Worm (Caenorhabditis elegans): ENCODE measurements around the gene C01G5.4.

Gene C01G5.4

DNA sequence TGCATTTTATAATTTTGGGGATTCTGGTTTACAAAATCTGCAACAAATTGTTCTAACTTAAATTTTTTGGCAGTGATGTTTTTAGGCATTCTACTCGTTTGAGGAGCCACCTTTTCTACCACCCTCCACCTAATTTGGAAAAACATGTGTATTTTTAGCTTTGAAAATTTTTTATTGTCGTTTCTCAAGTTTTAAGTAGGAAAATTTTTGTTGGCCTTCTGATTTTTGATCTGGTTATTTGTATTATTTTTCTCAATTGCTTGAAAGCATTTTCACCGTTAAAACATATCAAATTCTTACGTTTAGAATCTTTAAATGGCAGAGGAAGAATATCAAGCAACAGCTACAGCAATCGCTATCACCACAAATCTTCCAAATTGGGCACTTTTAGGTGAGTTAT lies 13.7 kb upstream of the C01G5.4 start, which contains the start of gene C01G5.7:
Gene C01G5.7, plus strand, starts transcription at position 301 of the 400 bp plus-strand sequence.
- TF ChIP-seq flt-1 (GFP tag; IDR thresholded peaks at IDR 0.05) (no peak), ztf-29 (GFP tag; IDR thresholded peaks at IDR 0.05) (no peak), ztf-23 (GFP tag; IDR thresholded peaks at IDR 0.05) (no peak), tab-1 (GFP tag; IDR thresholded peaks at IDR 0.05) (no peak), ref-1 (GFP tag; conservative IDR thresholded peaks at IDR 0.05) (no peak), med-1 (GFP tag; optimal IDR thresholded peaks at IDR 0.05; ENCODE audit: insufficient read depth) (no peak), T22C8.4 (GFP tag; IDR thresholded peaks at IDR 0.05) (no peak), cog-1 (tag; optimal IDR thresholded peaks at IDR 0.05) (no peak), klf-2 (GFP tag; conservative IDR thresholded peaks at IDR 0.05) (no peak)

DNA sequence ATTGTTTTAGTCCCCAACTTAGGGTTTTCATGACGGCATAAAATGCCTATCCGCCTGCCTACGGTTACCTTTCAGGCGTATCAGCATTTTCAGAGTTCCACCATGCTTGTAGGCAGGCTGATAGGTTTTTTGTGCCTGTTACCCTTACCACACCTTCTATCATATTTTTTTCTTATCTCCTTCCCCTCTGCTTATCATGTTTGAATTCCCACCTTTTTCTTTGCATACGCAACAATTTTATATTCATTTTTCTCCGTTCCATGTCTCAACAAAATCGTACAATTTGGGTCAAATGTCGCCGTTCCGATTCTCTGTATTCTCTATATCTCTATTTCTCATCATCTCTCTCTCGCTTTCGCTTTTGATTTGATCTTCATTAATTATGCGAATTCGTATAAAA lies 12.0 kb upstream of the C01G5.4 start, which contains the start of gene C01G5.9:
Gene C01G5.9, plus strand, starts transcription at position 301 of the 400 bp plus-strand sequence.
- no peak for TF ChIP-seq ztf-29 (GFP tag; IDR thresholded peaks at IDR 0.05)
- TF ChIP-seq klf-2 (GFP tag; conservative IDR thresholded peaks at IDR 0.05) = no peak
- TF ChIP-seq med-1 (GFP tag; optimal IDR thresholded peaks at IDR 0.05; ENCODE audit: insufficient read depth) = no peak
- no peak for TF ChIP-seq T22C8.4 (GFP tag; IDR thresholded peaks at IDR 0.05)
- TF ChIP-seq ref-1 (GFP tag; conservative IDR thresholded peaks at IDR 0.05) = no peak
- TF ChIP-seq ztf-23 (GFP tag; IDR thresholded peaks at IDR 0.05) = no peak
- TF ChIP-seq flt-1 (GFP tag; IDR thresholded peaks at IDR 0.05) = no peak
- TF ChIP-seq tab-1 (GFP tag; IDR thresholded peaks at IDR 0.05) = no peak
- TF ChIP-seq cog-1 (tag; optimal IDR thresholded peaks at IDR 0.05) = no peak

DNA sequence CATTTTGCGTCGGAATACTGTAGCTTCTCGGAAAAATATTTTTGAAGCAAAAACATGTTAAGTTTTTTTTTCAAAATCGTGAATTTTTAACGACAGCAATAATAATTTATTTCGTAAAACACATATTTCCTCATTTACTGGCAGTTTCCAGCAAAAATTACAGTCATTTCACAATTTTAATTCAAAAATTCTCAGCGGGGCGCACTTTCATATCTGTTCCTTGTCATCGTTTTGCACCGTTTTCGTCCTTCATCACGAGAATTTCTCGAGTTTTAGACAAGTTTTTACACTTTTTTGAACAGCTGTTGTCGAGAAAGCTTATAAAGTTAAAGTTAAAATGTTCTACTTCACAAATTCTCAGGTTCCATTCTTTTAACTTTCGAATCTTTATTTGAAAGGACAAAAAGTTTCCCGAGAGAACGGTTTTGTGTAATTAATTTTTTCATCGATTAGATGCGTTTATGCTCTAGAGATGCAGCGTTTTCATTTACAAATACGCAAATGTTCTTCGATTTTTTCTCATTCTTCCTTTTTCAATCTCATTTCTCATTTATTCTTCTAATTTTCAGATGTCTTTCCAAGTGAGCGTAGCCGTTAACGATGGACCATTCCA lies 9.1 kb upstream of the C01G5.4 start, which contains the start of gene ddi-1:
Gene ddi-1, plus strand, starts transcription at position 563 of the 613 bp plus-strand sequence.
- no peak for TF ChIP-seq klf-2 (GFP tag; conservative IDR thresholded peaks at IDR 0.05)
- no peak for TF ChIP-seq flt-1 (GFP tag; IDR thresholded peaks at IDR 0.05)
- no peak for TF ChIP-seq ref-1 (GFP tag; conservative IDR thresholded peaks at IDR 0.05)
- no peak for TF ChIP-seq T22C8.4 (GFP tag; IDR thresholded peaks at IDR 0.05)
- no peak for TF ChIP-seq tab-1 (GFP tag; IDR thresholded peaks at IDR 0.05)
- TF ChIP-seq ztf-23 (GFP tag; IDR thresholded peaks at IDR 0.05) = no peak

DNA sequence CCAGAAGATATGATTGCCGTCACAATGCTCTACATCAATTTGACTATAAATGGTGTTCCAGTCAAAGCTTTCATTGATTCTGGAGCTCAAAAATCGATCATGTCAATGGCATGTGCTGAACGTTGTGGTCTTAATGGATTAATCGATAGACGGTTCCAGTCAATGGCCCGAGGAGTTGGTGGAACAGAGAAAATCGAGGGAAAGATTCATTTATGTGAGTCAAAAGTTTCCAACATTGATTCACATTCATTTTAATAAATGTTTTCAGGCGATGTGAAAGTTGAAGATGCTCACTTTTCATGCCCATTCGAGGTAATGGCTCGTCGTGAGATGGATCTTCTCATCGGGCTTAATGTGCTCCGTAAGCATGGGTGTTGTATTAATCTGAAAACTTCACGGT lies 7.8 kb upstream of the C01G5.4 start:
- TF ChIP-seq med-1 (GFP tag; optimal IDR thresholded peaks at IDR 0.05; ENCODE audit: insufficient read depth) = no peak
- no peak for TF ChIP-seq flt-1 (GFP tag; IDR thresholded peaks at IDR 0.05)
- no peak for TF ChIP-seq ztf-29 (GFP tag; IDR thresholded peaks at IDR 0.05)
- TF ChIP-seq ref-1 (GFP tag; conservative IDR thresholded peaks at IDR 0.05) = no peak
- TF ChIP-seq tab-1 (GFP tag; IDR thresholded peaks at IDR 0.05) = no peak
- TF ChIP-seq T22C8.4 (GFP tag; IDR thresholded peaks at IDR 0.05) = no peak
- no peak for TF ChIP-seq cog-1 (tag; optimal IDR thresholded peaks at IDR 0.05)
- TF ChIP-seq ztf-23 (GFP tag; IDR thresholded peaks at IDR 0.05) = no peak

DNA sequence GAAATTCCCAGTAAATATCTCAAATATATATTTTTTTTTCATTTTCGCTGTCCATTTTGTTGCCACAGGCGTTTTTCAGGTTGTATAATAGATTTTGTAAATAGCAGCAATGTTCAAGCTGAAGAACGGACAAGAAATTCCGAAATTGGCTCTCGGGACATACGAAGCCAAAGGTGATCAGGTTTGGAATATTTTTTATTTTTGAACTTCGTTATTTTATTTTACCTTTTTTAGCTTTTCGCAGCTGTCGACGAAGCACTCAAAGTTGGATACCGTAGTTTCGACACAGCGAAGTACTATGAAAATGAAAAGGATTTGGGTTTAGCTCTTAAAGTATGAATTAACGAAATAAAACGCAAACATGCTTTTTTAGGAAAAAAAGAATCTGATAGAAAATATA lies 7.0 kb upstream of the C01G5.4 start, which contains the start of gene C01G5.5:
Gene C01G5.5, plus strand, starts transcription at position 80 of the 400 bp plus-strand sequence.
- no peak for TF ChIP-seq tab-1 (GFP tag; IDR thresholded peaks at IDR 0.05)
- TF ChIP-seq klf-2 (GFP tag; conservative IDR thresholded peaks at IDR 0.05) = no peak
- TF ChIP-seq med-1 (GFP tag; optimal IDR thresholded peaks at IDR 0.05; ENCODE audit: insufficient read depth) = no peak
- TF ChIP-seq cog-1 (tag; optimal IDR thresholded peaks at IDR 0.05) = no peak
- TF ChIP-seq ref-1 (GFP tag; conservative IDR thresholded peaks at IDR 0.05) = no peak
- TF ChIP-seq ztf-23 (GFP tag; IDR thresholded peaks at IDR 0.05) = no peak
- TF ChIP-seq T22C8.4 (GFP tag; IDR thresholded peaks at IDR 0.05) = no peak
- no peak for TF ChIP-seq ztf-29 (GFP tag; IDR thresholded peaks at IDR 0.05)
- TF ChIP-seq flt-1 (GFP tag; IDR thresholded peaks at IDR 0.05) = no peak

DNA sequence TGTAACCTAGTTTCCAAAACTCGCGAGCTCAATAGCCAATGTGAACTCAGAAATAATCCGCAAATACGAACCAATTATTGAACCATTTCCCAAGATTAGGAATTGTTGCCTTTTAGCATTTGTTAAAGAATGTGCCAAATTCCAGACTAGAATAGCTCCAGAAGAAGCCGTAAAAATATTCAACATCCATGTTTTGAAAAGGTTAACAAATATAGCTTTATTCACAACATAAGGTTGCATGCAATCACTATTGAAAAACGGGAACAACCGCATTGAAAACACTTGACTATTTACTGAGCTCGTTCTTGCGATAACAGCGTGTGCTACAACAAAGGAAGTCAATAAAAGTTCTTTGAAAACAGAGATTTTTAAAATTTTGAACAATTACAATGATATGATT lies 5.0 kb upstream of the C01G5.4 start:
- TF ChIP-seq flt-1 (GFP tag; IDR thresholded peaks at IDR 0.05) = no peak
- no peak for TF ChIP-seq med-1 (GFP tag; optimal IDR thresholded peaks at IDR 0.05; ENCODE audit: insufficient read depth)
- TF ChIP-seq ztf-29 (GFP tag; IDR thresholded peaks at IDR 0.05) = no peak
- TF ChIP-seq ztf-23 (GFP tag; IDR thresholded peaks at IDR 0.05) = no peak
- no peak for TF ChIP-seq cog-1 (tag; optimal IDR thresholded peaks at IDR 0.05)
- no peak for TF ChIP-seq T22C8.4 (GFP tag; IDR thresholded peaks at IDR 0.05)
- TF ChIP-seq klf-2 (GFP tag; conservative IDR thresholded peaks at IDR 0.05) = no peak
- TF ChIP-seq ref-1 (GFP tag; conservative IDR thresholded peaks at IDR 0.05) = no peak
- TF ChIP-seq tab-1 (GFP tag; IDR thresholded peaks at IDR 0.05) = no peak

DNA sequence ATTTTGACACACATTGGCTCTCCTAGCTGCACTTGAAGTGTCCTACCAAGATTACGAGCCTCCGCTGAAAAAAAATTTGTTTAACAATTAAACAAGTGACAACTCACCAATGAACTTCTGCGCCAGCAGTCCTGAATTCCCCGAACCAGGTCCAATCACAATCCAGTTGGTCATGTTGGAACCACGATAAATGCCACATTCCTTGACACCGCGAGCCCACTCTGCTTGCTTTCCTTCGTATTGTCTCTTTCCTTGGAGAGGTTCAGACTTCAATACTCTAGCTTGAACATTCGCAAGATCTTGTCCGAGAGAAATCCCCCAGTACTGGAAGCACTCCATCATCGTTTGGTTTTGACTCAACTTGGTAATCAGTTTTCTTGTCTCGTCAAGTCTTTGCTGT lies 3.3 kb upstream of the C01G5.4 start:
- TF ChIP-seq ztf-23 (GFP tag; IDR thresholded peaks at IDR 0.05) (no peak), klf-2 (GFP tag; conservative IDR thresholded peaks at IDR 0.05) (no peak), ztf-29 (GFP tag; IDR thresholded peaks at IDR 0.05) (no peak), med-1 (GFP tag; optimal IDR thresholded peaks at IDR 0.05; ENCODE audit: insufficient read depth) (no peak), flt-1 (GFP tag; IDR thresholded peaks at IDR 0.05) (no peak), ref-1 (GFP tag; conservative IDR thresholded peaks at IDR 0.05) (no peak), T22C8.4 (GFP tag; IDR thresholded peaks at IDR 0.05) (no peak), cog-1 (tag; optimal IDR thresholded peaks at IDR 0.05) (no peak), tab-1 (GFP tag; IDR thresholded peaks at IDR 0.05) (no peak)

DNA sequence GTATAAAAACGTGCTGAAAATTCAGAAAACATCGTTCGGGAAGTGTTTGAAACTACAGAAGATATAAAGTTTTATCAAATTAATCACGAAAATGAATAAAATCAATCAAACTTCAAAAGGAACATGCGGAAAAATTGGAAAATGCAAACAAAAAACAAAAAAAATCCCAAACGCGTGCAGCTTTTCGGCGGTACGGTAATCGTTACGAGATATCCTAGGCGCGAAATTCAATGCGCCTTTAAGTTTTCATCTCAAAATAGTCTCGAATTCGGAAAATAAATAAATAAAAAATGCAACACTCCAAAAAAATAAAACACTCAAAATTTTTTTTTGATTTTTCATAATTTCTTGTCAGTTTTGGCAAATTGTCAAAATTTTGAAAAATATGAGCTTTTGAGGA lies 1.7 kb upstream of the C01G5.4 start:
- TF ChIP-seq med-1 (GFP tag; optimal IDR thresholded peaks at IDR 0.05; ENCODE audit: insufficient read depth) (no peak), klf-2 (GFP tag; conservative IDR thresholded peaks at IDR 0.05) (no peak)

DNA sequence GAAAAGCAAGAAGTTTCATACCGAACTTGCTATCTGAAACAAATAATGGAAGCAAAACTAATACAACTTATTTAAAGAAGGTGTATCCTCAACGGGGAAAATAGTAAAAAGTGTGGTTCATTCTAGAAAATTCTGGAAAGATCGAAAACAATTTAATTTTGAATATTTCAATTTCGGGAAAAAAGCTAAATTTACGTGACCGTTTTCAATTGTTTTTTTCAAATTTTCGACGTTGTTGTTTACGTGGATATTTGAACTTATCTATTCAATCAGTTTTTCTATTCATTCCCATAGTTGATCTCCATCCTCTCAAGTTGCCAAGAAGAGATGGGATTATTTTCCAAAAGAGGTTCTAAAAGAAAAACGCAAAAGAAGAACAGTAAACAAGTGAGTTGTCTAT lies 4.4 kb downstream of the C01G5.4 start, which contains the start of gene C01G5.3:
Gene C01G5.3, plus strand, starts transcription at position 301 of the 400 bp plus-strand sequence.
- no peak for TF ChIP-seq flt-1 (GFP tag; IDR thresholded peaks at IDR 0.05)
- no peak for TF ChIP-seq ref-1 (GFP tag; conservative IDR thresholded peaks at IDR 0.05)
- no peak for TF ChIP-seq klf-2 (GFP tag; conservative IDR thresholded peaks at IDR 0.05)
- TF ChIP-seq cog-1 (tag; optimal IDR thresholded peaks at IDR 0.05) = no peak
- no peak for TF ChIP-seq tab-1 (GFP tag; IDR thresholded peaks at IDR 0.05)
- no peak for TF ChIP-seq T22C8.4 (GFP tag; IDR thresholded peaks at IDR 0.05)
- TF ChIP-seq ztf-29 (GFP tag; IDR thresholded peaks at IDR 0.05) = no peak
- TF ChIP-seq ztf-23 (GFP tag; IDR thresholded peaks at IDR 0.05) = no peak
- TF ChIP-seq med-1 (GFP tag; optimal IDR thresholded peaks at IDR 0.05; ENCODE audit: insufficient read depth) = no peak

DNA sequence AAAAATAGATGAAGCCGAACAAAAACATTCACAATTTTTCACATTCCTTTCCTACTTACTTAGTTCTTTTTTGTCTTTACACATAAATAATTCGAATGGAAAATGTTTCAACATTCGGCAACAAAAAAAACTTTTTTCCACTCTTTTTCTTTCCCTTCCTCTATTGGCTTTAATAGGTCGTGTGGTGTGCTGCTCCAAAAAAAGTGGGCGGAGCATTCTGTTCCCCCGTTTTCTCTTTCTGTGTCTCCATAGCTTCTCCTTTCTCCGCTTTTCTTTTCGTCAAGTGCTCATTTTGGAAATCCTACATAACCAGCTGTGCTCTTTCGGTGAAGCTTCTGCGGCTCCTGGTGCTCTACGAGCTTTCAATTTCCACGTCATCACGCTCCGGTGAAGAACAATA lies 9.9 kb downstream of the C01G5.4 start, which contains the start of gene C01G5.25:
Gene C01G5.25, plus strand, starts transcription at position 250 of the 400 bp plus-strand sequence.
- no peak for TF ChIP-seq med-1 (GFP tag; optimal IDR thresholded peaks at IDR 0.05; ENCODE audit: insufficient read depth)
- no peak for TF ChIP-seq klf-2 (GFP tag; conservative IDR thresholded peaks at IDR 0.05)
- no peak for TF ChIP-seq T22C8.4 (GFP tag; IDR thresholded peaks at IDR 0.05)
- no peak for TF ChIP-seq ztf-29 (GFP tag; IDR thresholded peaks at IDR 0.05)
- TF ChIP-seq ref-1 (GFP tag; conservative IDR thresholded peaks at IDR 0.05) = no peak
- no peak for TF ChIP-seq cog-1 (tag; optimal IDR thresholded peaks at IDR 0.05)
- no peak for TF ChIP-seq flt-1 (GFP tag; IDR thresholded peaks at IDR 0.05)
- TF ChIP-seq ztf-23 (GFP tag; IDR thresholded peaks at IDR 0.05) = no peak
- TF ChIP-seq tab-1 (GFP tag; IDR thresholded peaks at IDR 0.05) = no peak

Measured in whole organism, midembryonic.